Fruit fly (Drosophila melanogaster) whole organism, embryonic: Measurements from ENCODE around the gene mRpL12.

Experiments
- B-H1 ChIP-seq: fragments of 200-800 bp; sonication (Bioruptor generic); IDR thresholded peaks from 3 replicates; pipeline ENCODE4 v1.3.6; 2022; ENCODE audit warnings: missing biosample characterization, missing genetic modification characterization
- CG10366 ChIP-seq: fragments of 200-800 bp; sonication (Bioruptor generic); IDR thresholded peaks from 2 replicates; pipeline ENCODE4 v1.3.6; 2022; ENCODE audit warnings: missing biosample characterization, missing genetic modification characterization
- CG11093 ChIP-seq: fragments of 200-800 bp; sonication (Bioruptor generic); IDR thresholded peaks from 3 replicates; pipeline ENCODE4 v1.3.6; 2022; ENCODE audit warnings: missing biosample characterization, missing genetic modification characterization
- CG11696 ChIP-seq: fragments of 200-800 bp; sonication (Bioruptor generic); IDR thresholded peaks from 2 replicates; pipeline ENCODE4 v1.3.6; 2022; ENCODE audit warnings: missing biosample characterization, missing genetic modification characterization
- CG12104 ChIP-seq: fragments of 200-800 bp; sonication (Bioruptor generic); optimal IDR thresholded peaks from 3 replicates; lab custom pipeline; 2016; ENCODE audit warnings: missing biosample characterization, missing genetic modification characterization
- CG14014 ChIP-seq: fragments of 200-800 bp; sonication (Bioruptor generic); IDR thresholded peaks from 2 replicates; pipeline ENCODE4 v1.3.6; 2022; ENCODE audit warnings: missing biosample characterization, missing genetic modification characterization
- CG15479 ChIP-seq: fragments of 200-800 bp; sonication (Bioruptor generic); optimal IDR thresholded peaks from 3 replicates; lab custom pipeline; 2019; ENCODE audit warnings: missing biosample characterization, mild to moderate bottlenecking, missing genetic modification characterization, moderate library complexity
- CG1647 ChIP-seq: fragments of 200-800 bp; sonication (Bioruptor generic); optimal IDR thresholded peaks from 3 replicates; lab custom pipeline; 2016; ENCODE audit warnings: missing biosample characterization, missing genetic modification characterization
- CG16815 ChIP-seq: fragments of 200-800 bp; sonication (Bioruptor generic); optimal IDR thresholded peaks from 3 replicates; lab custom pipeline; 2017; ENCODE audit warnings: missing biosample characterization, mild to moderate bottlenecking, missing genetic modification characterization
- CG1792 ChIP-seq: fragments of 200-800 bp; sonication (Bioruptor generic); optimal IDR thresholded peaks from 2 replicates; lab custom pipeline; 2016; ENCODE audit warnings: missing biosample characterization, missing genetic modification characterization
- CG2129 ChIP-seq: fragments of 200-800 bp; sonication (Bioruptor generic); IDR thresholded peaks from 2 replicates; pipeline ENCODE4 v1.3.6; 2022; ENCODE audit warnings: missing biosample characterization, missing genetic modification characterization; ENCODE audit not compliant: partially characterized antibody
- CG2712 ChIP-seq: fragments of 200-800 bp; optimal IDR thresholded peaks from 3 replicates; lab custom pipeline; 2019; ENCODE audit warnings: missing biosample characterization, mild to moderate bottlenecking, missing genetic modification characterization, moderate library complexity
- CG31365 ChIP-seq: fragments of 200-800 bp; sonication (Bioruptor generic); optimal IDR thresholded peaks from 2 replicates; lab custom pipeline; 2018; ENCODE audit warnings: missing biosample characterization, mild to moderate bottlenecking, missing genetic modification characterization
- CG31441 ChIP-seq: fragments of 200-800 bp; sonication (Bioruptor generic); IDR thresholded peaks from 2 replicates; pipeline ENCODE4 v1.3.6; 2022; ENCODE audit warnings: missing biosample characterization, missing genetic modification characterization
- CG34422 ChIP-seq: fragments of 200-800 bp; sonication (Bioruptor generic); IDR thresholded peaks from 3 replicates; pipeline ENCODE4 v1.3.6; 2022; ENCODE audit warnings: missing biosample characterization, missing genetic modification characterization
- CG4707 ChIP-seq: fragments of 200-800 bp; sonication (Bioruptor generic); optimal IDR thresholded peaks from 2 replicates; lab custom pipeline; 2018; ENCODE audit warnings: missing biosample characterization, mild to moderate bottlenecking, missing genetic modification characterization, moderate library complexity
- CG7987 ChIP-seq: fragments of 200-800 bp; sonication (Bioruptor generic); optimal IDR thresholded peaks from 2 replicates; lab custom pipeline; 2018; ENCODE audit warnings: missing biosample characterization, mild to moderate bottlenecking, missing genetic modification characterization, moderate library complexity
- Chrac-16 ChIP-seq: fragments of 200-800 bp; sonication (Bioruptor generic); optimal IDR thresholded peaks from 3 replicates; lab custom pipeline; 2016; ENCODE audit warnings: missing biosample characterization, missing genetic modification characterization
- Dp ChIP-seq: fragments of 200-800 bp; sonication (Bioruptor generic); optimal IDR thresholded peaks from 2 replicates; lab custom pipeline; 2018; ENCODE audit warnings: missing biosample characterization, mild to moderate bottlenecking, missing genetic modification characterization, moderate library complexity
- Fer2 ChIP-seq: fragments of 200-800 bp; sonication (Bioruptor generic); optimal IDR thresholded peaks from 2 replicates; lab custom pipeline; 2018; ENCODE audit warnings: missing biosample characterization, mild to moderate bottlenecking, missing genetic modification characterization, moderate library complexity
- Gsc ChIP-seq: fragments of 200-800 bp; sonication (Bioruptor generic); IDR thresholded peaks from 2 replicates; pipeline ENCODE4 v1.3.6; 2022; ENCODE audit warnings: missing biosample characterization, missing genetic modification characterization
- HmgZ ChIP-seq: fragments of 200-800 bp; sonication (Bioruptor generic); optimal IDR thresholded peaks from 2 replicates; lab custom pipeline; 2018; ENCODE audit warnings: missing biosample characterization, mild to moderate bottlenecking, missing genetic modification characterization
- NFAT ChIP-seq: fragments of 200-800 bp; sonication (Bioruptor generic); IDR thresholded peaks from 2 replicates; pipeline ENCODE4 v1.3.6; 2022; ENCODE audit warnings: missing biosample characterization, missing genetic modification characterization
- Nf-YC ChIP-seq: fragments of 200-800 bp; optimal IDR thresholded peaks from 3 replicates; lab custom pipeline; 2019; ENCODE audit warnings: missing biosample characterization, mild to moderate bottlenecking, missing genetic modification characterization, moderate library complexity
- Oli ChIP-seq: fragments of 200-800 bp; sonication (Bioruptor generic); optimal IDR thresholded peaks from 2 replicates; lab custom pipeline; 2018; ENCODE audit warnings: missing biosample characterization, mild to moderate bottlenecking, missing genetic modification characterization, moderate library complexity
- PHDP ChIP-seq: fragments of 200-800 bp; sonication (Bioruptor generic); optimal IDR thresholded peaks from 3 replicates; lab custom pipeline; 2018; ENCODE audit warnings: missing biosample characterization, mild to moderate bottlenecking, missing genetic modification characterization, moderate library complexity
- Ptx1 ChIP-seq: fragments of 200-800 bp; sonication (Bioruptor generic); IDR thresholded peaks from 2 replicates; pipeline ENCODE4 v1.3.6; 2022; ENCODE audit warnings: missing biosample characterization, missing genetic modification characterization
- Rfx ChIP-seq: fragments of 200-800 bp; sonication (Bioruptor generic); IDR thresholded peaks from 2 replicates; pipeline ENCODE4 v1.3.6; 2022; ENCODE audit warnings: missing biosample characterization, missing genetic modification characterization
- Ssrp ChIP-seq: fragments of 200-800 bp; sonication (Bioruptor generic); optimal IDR thresholded peaks from 2 replicates; lab custom pipeline; 2018; ENCODE audit warnings: missing biosample characterization, mild to moderate bottlenecking, missing genetic modification characterization, moderate library complexity
- Xbp1 ChIP-seq: fragments of 200-800 bp; sonication (Bioruptor generic); optimal IDR thresholded peaks from 3 replicates; lab custom pipeline; 2016; ENCODE audit warnings: missing biosample characterization, mild to moderate bottlenecking, missing genetic modification characterization
- amos ChIP-seq: fragments of 200-800 bp; sonication (Bioruptor generic); IDR thresholded peaks from 2 replicates; pipeline ENCODE4 v1.3.6; 2022; ENCODE audit warnings: missing biosample characterization, missing genetic modification characterization; ENCODE audit not compliant: partially characterized antibody
- aop ChIP-seq: fragments of 200-800 bp; sonication (Bioruptor generic); IDR thresholded peaks from 2 replicates; pipeline ENCODE4 v1.3.6; 2022; ENCODE audit warnings: missing biosample characterization, missing genetic modification characterization
- croc ChIP-seq: fragments of 200-800 bp; sonication (Bioruptor generic); conservative IDR thresholded peaks from 3 replicates; pipeline ENCODE4 v1.3.6; 2022; ENCODE audit warnings: missing biosample characterization, missing genetic modification characterization
- da ChIP-seq: fragments of 200-800 bp; sonication (Bioruptor generic); optimal IDR thresholded peaks from 2 replicates; lab custom pipeline; 2016; ENCODE audit warnings: missing biosample characterization, missing genetic modification characterization
- danr ChIP-seq: fragments of 200-800 bp; sonication (Bioruptor generic); IDR thresholded peaks from 2 replicates; pipeline ENCODE4 v1.3.6; 2022; ENCODE audit warnings: missing biosample characterization, missing genetic modification characterization
- dysf ChIP-seq: fragments of 200-800 bp; sonication (Bioruptor generic); IDR thresholded peaks from 3 replicates; pipeline ENCODE4 v1.3.6; 2022; ENCODE audit warnings: missing biosample characterization, missing genetic modification characterization
- gem ChIP-seq: fragments of 200-800 bp; sonication (Bioruptor generic); optimal IDR thresholded peaks from 2 replicates; lab custom pipeline; 2019; ENCODE audit warnings: missing biosample characterization, mild to moderate bottlenecking, missing genetic modification characterization, moderate library complexity
- gfzf ChIP-seq: fragments of 200-800 bp; sonication (Bioruptor generic); optimal IDR thresholded peaks from 2 replicates; lab custom pipeline; 2016; ENCODE audit warnings: missing biosample characterization, mild to moderate bottlenecking, missing genetic modification characterization, moderate library complexity
- ham ChIP-seq: fragments of 200-800 bp; sonication (Bioruptor generic); IDR thresholded peaks from 2 replicates; pipeline ENCODE4 v1.3.6; 2022; ENCODE audit warnings: missing biosample characterization, missing genetic modification characterization
- ind ChIP-seq: fragments of 200-800 bp; sonication (Bioruptor generic); optimal IDR thresholded peaks from 3 replicates; lab custom pipeline; 2016; ENCODE audit warnings: missing biosample characterization, missing genetic modification characterization
- lilli ChIP-seq: fragments of 200-800 bp; sonication (Bioruptor generic); optimal IDR thresholded peaks from 3 replicates; lab custom pipeline; 2016; ENCODE audit warnings: missing biosample characterization, missing genetic modification characterization
- nerfin-1 ChIP-seq: fragments of 200-800 bp; sonication (Bioruptor generic); optimal IDR thresholded peaks from 3 replicates; lab custom pipeline; 2019; ENCODE audit warnings: missing biosample characterization, mild to moderate bottlenecking, missing genetic modification characterization, moderate library complexity
- nerfin-2 ChIP-seq: fragments of 200-800 bp; sonication (Bioruptor generic); IDR thresholded peaks from 2 replicates; pipeline ENCODE4 v1.3.6; 2022; ENCODE audit warnings: missing biosample characterization, missing genetic modification characterization; ENCODE audit not compliant: partially characterized antibody
- rib ChIP-seq: fragments of 200-800 bp; sonication (Bioruptor generic); IDR thresholded peaks from 2 replicates; pipeline ENCODE4 v1.3.6; 2022; ENCODE audit warnings: missing biosample characterization, missing genetic modification characterization
- scrt ChIP-seq: fragments of 200-800 bp; sonication (Bioruptor generic); optimal IDR thresholded peaks from 2 replicates; lab custom pipeline; 2018; ENCODE audit warnings: missing biosample characterization, mild to moderate bottlenecking, missing genetic modification characterization, moderate library complexity
- sens ChIP-seq: fragments of 200-800 bp; sonication (Bioruptor generic); peaks from one replicate; lab custom pipeline; 2016; ENCODE audit warnings: missing biosample characterization, missing genetic modification characterization
- slou ChIP-seq: fragments of 200-800 bp; sonication (Bioruptor generic); optimal IDR thresholded peaks from 3 replicates; lab custom pipeline; 2016; ENCODE audit warnings: missing biosample characterization, missing genetic modification characterization
- tap ChIP-seq: fragments of 200-800 bp; optimal IDR thresholded peaks from 3 replicates; lab custom pipeline; 2019; ENCODE audit warnings: missing biosample characterization, mild to moderate bottlenecking, missing genetic modification characterization, moderate library complexity
- tna ChIP-seq: fragments of 200-800 bp; sonication (Bioruptor generic); IDR thresholded peaks from 2 replicates; pipeline ENCODE4 v1.3.6; 2022; ENCODE audit warnings: missing biosample characterization, missing genetic modification characterization; ENCODE audit not compliant: partially characterized antibody
- zf30C ChIP-seq: fragments of 200-800 bp; sonication (Bioruptor generic); optimal IDR thresholded peaks from 3 replicates; lab custom pipeline; 2018; ENCODE audit warnings: missing biosample characterization, mild to moderate bottlenecking, missing genetic modification characterization

Gene mRpL12

dm6 chr3L:8996173-8996767 is 39.7 kb downstream of the mRpL12 start (continued):
- no peak for TF ChIP-seq tna (GFP tag; lab: Robert Waterston, UW)
- TF ChIP-seq CG14014 (GFP tag; lab: Robert Waterston, UW), result peak; percentile 72
- TF ChIP-seq da, result no peak
- TF ChIP-seq Ssrp (tag; lab: Kevin White, UChicago), result peak; percentile 72
- no peak for TF ChIP-seq ham (GFP tag; lab: Robert Waterston, UW)
- TF ChIP-seq gfzf (GFP tag; lab: Kevin White, UChicago), result no peak
- no peak for TF ChIP-seq CG31365 (tag; lab: Kevin White, UChicago)
- TF ChIP-seq Ptx1 (GFP tag; lab: Robert Waterston, UW), result peak; percentile 69
- TF ChIP-seq B-H1, result peak; percentile 44; the same call in 2 of the 3 replicates
- no peak for TF ChIP-seq CG15479 (GFP tag; lab: Kevin White, UChicago)
- TF ChIP-seq CG1792 (GFP tag; lab: Kevin White, UChicago), result no peak
- TF ChIP-seq gem, result no peak
- TF ChIP-seq CG16815, result peak; percentile 65
- TF ChIP-seq Oli, result peak; percentile 65
- no peak; the same call in 1 of the 2 replicates for TF ChIP-seq CG31441 (GFP tag; lab: Robert Waterston, UW)
- TF ChIP-seq Chrac-16 (GFP tag; lab: Kevin White, UChicago), result peak; percentile 63
- TF ChIP-seq CG2129 (GFP tag; lab: Robert Waterston, UW), result no peak
- peak; percentile 68; the same call in 2 of the 3 replicates for TF ChIP-seq CG11093 (GFP tag; lab: Robert Waterston, UW)
- peak; percentile 70 for TF ChIP-seq Xbp1
- no peak for TF ChIP-seq nerfin-2 (GFP tag; lab: Robert Waterston, UW)
- TF ChIP-seq HmgZ (tag; lab: Kevin White, UChicago), result peak; percentile 13
- TF ChIP-seq amos, result no peak
- TF ChIP-seq Nf-YC (tag; lab: Kevin White, UChicago), result no peak
- no peak for TF ChIP-seq Dp
- peak; percentile 58 for TF ChIP-seq Rfx (GFP tag; lab: Robert Waterston, UW)
- TF ChIP-seq CG4707, result peak; percentile 51
- no peak for TF ChIP-seq CG7987 (GFP tag; lab: Kevin White, UChicago)
- TF ChIP-seq nerfin-1 (tag; lab: Kevin White, UChicago), result peak; percentile 35
- peak; percentile 93 for TF ChIP-seq sens (GFP tag; lab: Kevin White, UChicago)
- no peak for TF ChIP-seq rib (GFP tag; lab: Robert Waterston, UW)
- TF ChIP-seq slou (GFP tag; lab: Kevin White, UChicago), result no peak
- TF ChIP-seq danr, result 0 out of 2 replicates have a peak, but pooled peaks have one; percentile 9
- TF ChIP-seq CG34422 (GFP tag; lab: Robert Waterston, UW), result peak; percentile 57; the same call in 1 of the 3 replicates
- TF ChIP-seq croc, result peak; percentile 58
- TF ChIP-seq dysf (GFP tag; lab: Robert Waterston, UW), result peak; percentile 54; the same call in 2 of the 3 replicates
- TF ChIP-seq scrt (GFP tag; lab: Kevin White, UChicago), result no peak
- TF ChIP-seq PHDP, result peak; percentile 49
- peak; percentile 68 for TF ChIP-seq ind (GFP tag; lab: Kevin White, UChicago)
- peak; percentile 68 for TF ChIP-seq lilli (GFP tag; lab: Kevin White, UChicago)
- no peak for TF ChIP-seq Fer2 (tag; lab: Kevin White, UChicago)
- TF ChIP-seq CG12104 (GFP tag; lab: Kevin White, UChicago), result peak; percentile 25
- no peak for TF ChIP-seq Gsc (GFP tag; lab: Robert Waterston, UW)
- TF ChIP-seq CG11696 (GFP tag; lab: Robert Waterston, UW), result peak; percentile 50; the same call in 1 of the 2 replicates
- peak; percentile 65 for TF ChIP-seq CG10366 (GFP tag; lab: Robert Waterston, UW)
- no peak for TF ChIP-seq NFAT (GFP tag; lab: Robert Waterston, UW)
- TF ChIP-seq zf30C, result no peak
- TF ChIP-seq aop, result no peak
- TF ChIP-seq tap, result no peak
- TF ChIP-seq CG1647 (GFP tag; lab: Kevin White, UChicago), result peak; percentile 48
- peak; percentile 74 for TF ChIP-seq CG2712
